Worm (Caenorhabditis elegans): ENCODE results near the gene pqn-65.

pqn-65 gene

ce11 chrX:4585579-4585978 lies 33.9 kb downstream of the pqn-65 start, which contains the start of gene C05E11.7:
Gene C05E11.7, minus strand, starts transcription at chrX:4585679.
- TF ChIP-seq ceh-2 (tag; optimal IDR thresholded peaks at IDR 0.05), result no peak
- no peak for TF ChIP-seq zip-5 (tag; optimal IDR thresholded peaks at IDR 0.05)
- TF ChIP-seq ceh-24 (tag; optimal IDR thresholded peaks at IDR 0.05), result no peak
- TF ChIP-seq ceh-34 (tag; optimal IDR thresholded peaks at IDR 0.05), result no peak

DNA sequence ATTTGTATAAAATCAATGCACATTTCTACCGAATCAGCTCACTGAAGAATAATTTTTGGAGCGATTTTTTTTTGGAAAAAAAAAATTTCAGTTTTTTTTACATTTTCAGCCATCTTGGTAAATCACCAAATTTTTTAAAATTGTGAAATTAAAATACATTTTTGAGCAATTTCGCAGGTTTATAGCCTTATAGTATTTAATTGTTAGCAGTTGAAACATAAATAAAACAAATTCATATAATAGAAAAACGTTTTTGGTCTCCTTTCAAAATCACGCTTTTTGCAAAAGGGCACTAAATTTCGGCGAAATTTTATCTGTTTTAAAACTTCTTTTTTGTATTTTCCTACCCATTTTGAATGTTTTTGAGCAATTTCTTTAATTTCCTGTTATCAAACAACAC lies 40.9 kb downstream of the pqn-65 start:
- TF ChIP-seq ceh-6 (GFP tag; optimal IDR thresholded peaks at IDR 0.05), result no peak
- no peak for TF ChIP-seq pros-1 (tag; optimal IDR thresholded peaks at IDR 0.05)
- TF ChIP-seq ceh-24 (tag; optimal IDR thresholded peaks at IDR 0.05), result no peak
- no peak for TF ChIP-seq tbx-7 (tag; optimal IDR thresholded peaks at IDR 0.05)
- TF ChIP-seq ttx-3 (tag; optimal IDR thresholded peaks at IDR 0.05), result no peak
- TF ChIP-seq pat-9 (tag; optimal IDR thresholded peaks at IDR 0.05), result no peak
- no peak for TF ChIP-seq ceh-30 (tag; optimal IDR thresholded peaks at IDR 0.05)
- no peak for TF ChIP-seq ceh-45 (GFP tag; IDR thresholded peaks at IDR 0.05)
- TF ChIP-seq ref-2 (tag; optimal IDR thresholded peaks at IDR 0.05), result no peak
- no peak for TF ChIP-seq T23F11.4 (GFP tag; optimal IDR thresholded peaks at IDR 0.05)
- TF ChIP-seq eyg-1 (tag; optimal IDR thresholded peaks at IDR 0.05), result no peak
- TF ChIP-seq ceh-2 (tag; optimal IDR thresholded peaks at IDR 0.05), result no peak
- no peak for TF ChIP-seq unc-86 (tag; optimal IDR thresholded peaks at IDR 0.05)
- no peak for TF ChIP-seq elt-4 (tag; optimal IDR thresholded peaks at IDR 0.05)
- TF ChIP-seq npax-4 (tag; optimal IDR thresholded peaks at IDR 0.05), result no peak
- no peak for TF ChIP-seq ceh-14 (tag; optimal IDR thresholded peaks at IDR 0.05)

- no peak for TF ChIP-seq nhr-232 (tag; optimal IDR thresholded peaks at IDR 0.05)
- TF ChIP-seq eyg-1 (tag; optimal IDR thresholded peaks at IDR 0.05), result no peak
- no peak for TF ChIP-seq K02D7.2 (tag; optimal IDR thresholded peaks at IDR 0.05)
- TF ChIP-seq gmeb-2 (tag; optimal IDR thresholded peaks at IDR 0.05), result no peak
- TF ChIP-seq odd-2 (tag; optimal IDR thresholded peaks at IDR 0.05), result no peak
- no peak for TF ChIP-seq elt-2 (tag; optimal IDR thresholded peaks at IDR 0.05)
- TF ChIP-seq nfya-1 (tag; optimal IDR thresholded peaks at IDR 0.05), result no peak
- TF ChIP-seq F13H6.1 (tag; optimal IDR thresholded peaks at IDR 0.05), result no peak
- TF ChIP-seq pqm-1 (tag; optimal IDR thresholded peaks at IDR 0.05), result no peak
- TF ChIP-seq C38D4.7 (GFP tag; optimal IDR thresholded peaks at IDR 0.05), result no peak
- TF ChIP-seq lin-11 (tag; optimal IDR thresholded peaks at IDR 0.05), result no peak
- no peak for TF ChIP-seq ceh-19 (GFP tag; optimal IDR thresholded peaks at IDR 0.05)
- TF ChIP-seq pag-3 (tag; optimal IDR thresholded peaks at IDR 0.05; ENCODE audit: borderline replicate concordance), result no peak
- TF ChIP-seq pros-1 (tag; optimal IDR thresholded peaks at IDR 0.05), result no peak
- no peak for TF ChIP-seq tbx-7 (tag; optimal IDR thresholded peaks at IDR 0.05)
- TF ChIP-seq ztf-16 (tag; optimal IDR thresholded peaks at IDR 0.05), result no peak
- no peak for TF ChIP-seq fax-1 (tag; optimal IDR thresholded peaks at IDR 0.05)
- no peak for TF ChIP-seq K09A11.1 (tag; optimal IDR thresholded peaks at IDR 0.05; ENCODE audit: insufficient read depth)
- TF ChIP-seq ama-1 (optimal IDR thresholded peaks at IDR 0.05), result no peak
- TF ChIP-seq unc-42 (tag; optimal IDR thresholded peaks at IDR 0.05), result no peak
Measured at ce11 chrX:4577941-4578340, 41.5 kb downstream of the pqn-65 start, which contains the start of gene C05E11.3. Gene C05E11.3, plus strand, starts transcription at chrX:4578241.

DNA sequence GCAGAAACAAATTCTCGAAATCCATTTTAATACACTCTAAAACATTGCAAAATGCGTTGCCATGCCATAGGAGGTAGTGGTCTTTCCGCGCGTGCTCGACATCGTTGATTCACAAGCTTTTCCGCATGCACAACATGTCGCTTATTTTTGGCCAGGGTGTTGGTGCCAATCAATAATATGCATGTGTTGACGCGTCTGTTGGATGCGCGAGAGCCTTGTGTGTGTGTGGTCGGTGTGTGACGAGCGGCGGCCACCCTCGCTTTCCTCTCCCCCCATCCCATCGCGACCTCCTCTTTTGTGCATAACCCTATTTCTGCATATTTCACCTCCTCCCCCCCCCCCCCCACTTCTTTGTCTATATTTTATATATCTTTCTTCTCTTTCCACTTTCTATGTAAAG lies 43.2 kb downstream of the pqn-65 start:
- TF ChIP-seq nfya-1 (tag; optimal IDR thresholded peaks at IDR 0.05) (peak; percentile 43), hlh-30 (tag; optimal IDR thresholded peaks at IDR 0.05; ENCODE audit: insufficient read depth) (peak; percentile 19), ceh-31 (tag; optimal IDR thresholded peaks at IDR 0.05) (peak; percentile 71), rnt-1 (tag; optimal IDR thresholded peaks at IDR 0.05) (no peak), ceh-48 (tag; optimal IDR thresholded peaks at IDR 0.05) (peak; percentile 88), ceh-19 (GFP tag; optimal IDR thresholded peaks at IDR 0.05) (peak; percentile 20), sox-2 (GFP tag; IDR thresholded peaks at IDR 0.05) (0 out of 2 replicates have a peak, but pooled peaks have one; percentile 11), ama-1 (optimal IDR thresholded peaks at IDR 0.05) (no peak), dmd-4 (tag; optimal IDR thresholded peaks at IDR 0.05; ENCODE audit: borderline replicate concordance) (no peak), ceh-2 (tag; optimal IDR thresholded peaks at IDR 0.05) (no peak), unc-42 (tag; optimal IDR thresholded peaks at IDR 0.05) (peak; percentile 22), eyg-1 (tag; optimal IDR thresholded peaks at IDR 0.05) (no peak)
